Worm (Caenorhabditis elegans) whole organism, midembryonic: ENCODE measurements around the gene hsp-60.
A peak's percentile ranks its signal among the peaks of the same experiment; 100 is the strongest.

Source experiments
- T22C8.4 ChIP-seq: fragments of 200-800 bp; sonication (Bioruptor generic); IDR thresholded peaks from 2 replicates; pipeline ENCODE4 v1.3.6; 2022; ENCODE audit warnings: missing genetic modification characterization, missing compliant biosample characterization
- cog-1 ChIP-seq: sonication (generic microtip); optimal IDR thresholded peaks from 2 replicates; lab custom pipeline; 2016; ENCODE audit warnings: missing genetic modification characterization, missing compliant biosample characterization
- flt-1 ChIP-seq: fragments of 200-800 bp; sonication (Bioruptor generic); IDR thresholded peaks from 2 replicates; pipeline ENCODE4 v1.3.6; 2022; ENCODE audit warnings: missing genetic modification characterization, missing compliant biosample characterization
- klf-2 ChIP-seq: fragments of 200-800 bp; sonication (Bioruptor generic); conservative IDR thresholded peaks from 2 replicates; pipeline ENCODE4 v1.3.6; 2022; ENCODE audit warnings: missing genetic modification reagents, missing genetic modification characterization, missing compliant biosample characterization
- med-1 ChIP-seq: sonication (generic microtip); optimal IDR thresholded peaks from 2 replicates; lab custom pipeline; 2017; ENCODE audit warnings: missing genetic modification characterization, mild to moderate bottlenecking, missing compliant biosample characterization, antibody characterized with exemption, missing genetic modification reagents; ENCODE audit not compliant: insufficient read depth
- ref-1 ChIP-seq: fragments of 200-800 bp; sonication (Bioruptor generic); conservative IDR thresholded peaks from 2 replicates; pipeline ENCODE4 v1.3.6; 2022; ENCODE audit warnings: missing genetic modification reagents, missing genetic modification characterization, missing compliant biosample characterization
- tab-1 ChIP-seq: fragments of 200-800 bp; sonication (Bioruptor generic); IDR thresholded peaks from 2 replicates; pipeline ENCODE4 v1.3.6; 2022; ENCODE audit warnings: missing genetic modification characterization, missing compliant biosample characterization
- ztf-23 ChIP-seq: fragments of 200-800 bp; sonication (Bioruptor generic); IDR thresholded peaks from 2 replicates; pipeline ENCODE4 v1.3.6; 2022; ENCODE audit warnings: missing genetic modification reagents, missing genetic modification characterization, missing compliant biosample characterization
- ztf-29 ChIP-seq: fragments of 200-800 bp; sonication (Bioruptor generic); IDR thresholded peaks from 2 replicates; pipeline ENCODE4 v1.3.6; 2022; ENCODE audit warnings: missing genetic modification reagents, missing genetic modification characterization, missing compliant biosample characterization

The hsp-60 gene

DNA sequence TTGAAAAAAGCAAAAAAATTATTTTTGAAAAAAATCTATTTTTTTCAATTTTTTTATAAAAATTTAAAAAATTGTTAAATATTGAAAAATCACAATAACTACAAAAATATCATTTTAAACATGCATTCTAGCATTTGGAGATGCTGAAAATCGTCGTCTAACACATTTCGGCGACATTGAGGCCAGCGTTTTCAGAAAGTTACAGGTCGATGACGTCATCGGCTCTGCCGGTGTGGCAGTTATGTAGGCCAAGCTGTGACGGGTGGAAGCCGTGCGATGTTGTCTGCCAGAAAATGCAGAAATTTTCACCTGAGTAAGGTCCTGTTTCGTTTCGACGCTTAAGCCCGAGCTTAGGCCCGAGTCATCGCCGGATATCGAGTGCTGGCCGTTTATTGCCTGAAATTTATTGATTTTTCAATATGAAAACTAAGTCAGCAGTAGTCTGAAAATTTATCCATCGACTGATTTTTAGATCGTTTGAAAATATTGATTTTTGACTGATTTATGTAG, 46.3 kb downstream of the hsp-60 start, which contains the start of gene Y22D7AR.3:
TSS of gene Y22D7AR.3 (minus strand) at position 51 of the 510 bp plus-strand sequence.
- 0 out of 2 replicates have a peak, but pooled peaks have one; percentile 7 for TF ChIP-seq T22C8.4 (GFP tag; lab: Robert Waterston, UW)
- no peak for TF ChIP-seq ztf-29

DNA sequence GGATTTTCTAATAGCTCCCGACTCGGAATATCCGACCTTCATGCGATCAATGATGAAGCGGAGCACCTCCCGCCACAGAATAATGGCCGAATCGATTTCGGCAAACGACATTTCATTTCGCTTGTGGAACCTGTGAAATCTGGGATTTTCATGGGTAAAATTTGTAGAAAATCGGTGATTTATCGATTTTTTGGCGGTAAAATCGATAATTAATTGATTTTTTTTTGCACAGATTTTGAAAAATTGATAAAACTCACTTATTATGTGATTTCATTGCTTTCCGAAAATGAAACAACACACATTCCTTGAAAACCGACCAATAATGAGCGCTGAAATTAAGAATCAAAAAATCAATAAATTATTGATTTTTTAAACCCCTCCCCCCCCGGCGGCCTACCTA, 47.4 kb downstream of the hsp-60 start:
- peak; percentile 72 for TF ChIP-seq T22C8.4 (GFP tag; lab: Robert Waterston, UW)
- TF ChIP-seq ztf-23 (GFP tag; lab: Robert Waterston, UW): no peak
- no peak for TF ChIP-seq klf-2

DNA sequence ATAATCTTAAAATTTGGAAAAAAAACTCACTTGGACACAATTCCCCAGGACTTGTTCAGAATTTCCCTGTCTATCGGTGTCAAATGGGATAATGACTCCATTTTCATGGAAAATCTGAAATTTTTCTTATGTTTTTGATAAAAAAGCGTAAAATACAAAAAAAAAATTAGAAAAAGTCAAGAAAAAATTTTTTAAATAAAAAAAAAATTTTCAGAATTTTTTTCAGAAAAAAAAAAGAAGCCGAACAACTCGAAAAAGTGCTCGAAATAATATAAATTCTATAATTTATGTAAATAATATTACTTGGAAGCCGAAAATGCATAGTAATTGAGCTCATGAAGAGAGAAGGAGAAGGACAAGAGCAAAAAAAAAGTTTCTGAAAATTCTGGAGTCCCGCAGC, 49.0 kb downstream of the hsp-60 start, which contains the start of gene glb-30:
TSS of gene glb-30 (minus strand) at position 101 of the 400 bp plus-strand sequence.
- TF ChIP-seq cog-1 (tag; lab: Kevin White, UChicago) (no peak), T22C8.4 (GFP tag; lab: Robert Waterston, UW) (no peak), flt-1 (GFP tag; lab: Robert Waterston, UW) (no peak), med-1 (GFP tag; lab: Kevin White, UChicago) (no peak), klf-2 (no peak)

DNA sequence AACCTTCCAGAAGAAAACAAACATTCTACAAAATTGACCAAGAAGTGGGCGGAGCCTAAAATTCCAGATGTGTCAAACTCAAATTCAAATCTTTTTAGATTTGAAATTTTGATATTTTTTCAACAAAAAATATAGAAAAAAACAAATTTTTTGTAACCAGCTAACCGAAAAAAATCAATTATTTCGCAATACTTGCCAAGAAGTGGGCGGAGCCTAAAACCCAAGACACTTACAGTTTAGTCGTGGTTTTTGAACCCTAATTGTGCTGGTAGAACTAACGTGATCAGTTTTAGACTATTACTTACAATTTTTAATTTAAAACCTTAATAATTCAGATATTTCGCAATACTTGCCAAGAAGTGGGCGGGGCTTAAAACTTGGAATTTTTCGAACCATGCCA, 53.8 kb downstream of the hsp-60 start:
- TF ChIP-seq T22C8.4 (GFP tag; lab: Robert Waterston, UW) (no peak), ztf-29 (no peak), ref-1 (GFP tag; lab: Robert Waterston, UW) (no peak), ztf-23 (GFP tag; lab: Robert Waterston, UW) (no peak), tab-1 (GFP tag; lab: Robert Waterston, UW) (no peak), klf-2 (no peak), cog-1 (tag; lab: Kevin White, UChicago) (no peak), flt-1 (GFP tag; lab: Robert Waterston, UW) (no peak), med-1 (GFP tag; lab: Kevin White, UChicago) (no peak)

DNA sequence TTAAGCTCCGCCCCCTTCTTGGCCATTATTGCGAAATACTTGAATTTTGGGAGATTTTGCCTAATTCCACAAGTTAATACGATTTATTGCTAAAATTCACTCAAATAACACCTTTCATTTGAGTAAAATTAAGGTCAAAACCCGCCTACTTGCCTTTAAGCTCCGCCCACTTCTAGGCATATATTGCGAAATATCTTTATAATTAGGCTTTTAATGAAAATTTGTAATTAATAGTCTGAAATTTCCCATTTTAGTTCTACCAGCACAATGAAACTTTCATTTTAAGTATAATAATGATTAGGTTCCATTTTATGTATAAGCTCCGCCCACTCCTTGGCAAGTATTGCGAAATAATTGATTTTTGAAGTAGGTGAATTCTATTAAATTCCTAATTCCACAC, 55.2 kb downstream of the hsp-60 start:
- TF ChIP-seq ztf-23 (GFP tag; lab: Robert Waterston, UW): no peak
- no peak for TF ChIP-seq ref-1 (GFP tag; lab: Robert Waterston, UW)
- no peak for TF ChIP-seq med-1 (GFP tag; lab: Kevin White, UChicago)
- TF ChIP-seq ztf-29: no peak
- TF ChIP-seq T22C8.4 (GFP tag; lab: Robert Waterston, UW): no peak
- no peak for TF ChIP-seq klf-2
